Worm (Caenorhabditis elegans): ENCODE results near the gene F46C3.2.

The F46C3.2 gene

ce11 chrX:11419988-11420387 lies 1.4 kb upstream of the F46C3.2 start, which contains the start of gene F46C3.6:
Gene F46C3.6 (minus strand): TSS chrX:11420074.
- no peak for TF ChIP-seq elt-3 (tag; optimal IDR thresholded peaks at IDR 0.05)
- TF ChIP-seq mep-1 (tag; optimal IDR thresholded peaks at IDR 0.05) = no peak
- TF ChIP-seq hlh-1 (tag; optimal IDR thresholded peaks at IDR 0.05) = no peak
- no peak for TF ChIP-seq elt-1 (tag; optimal IDR thresholded peaks at IDR 0.05; ENCODE audit: borderline replicate concordance, insufficient read depth)
- no peak for TF ChIP-seq nhr-12 (tag; optimal IDR thresholded peaks at IDR 0.05)
- no peak for TF ChIP-seq flh-1 (GFP tag; optimal IDR thresholded peaks at IDR 0.05)
- no peak for TF ChIP-seq nhr-28 (tag; optimal IDR thresholded peaks at IDR 0.05)
- no peak for TF ChIP-seq ceh-43 (GFP tag; optimal IDR thresholded peaks at IDR 0.05)
- TF ChIP-seq bed-3 (GFP tag; optimal IDR thresholded peaks at IDR 0.05) = no peak
- TF ChIP-seq ces-1 (GFP tag; optimal IDR thresholded peaks at IDR 0.05) = no peak
- no peak for TF ChIP-seq nhr-2 (tag; optimal IDR thresholded peaks at IDR 0.05)
- TF ChIP-seq zip-8 (tag; optimal IDR thresholded peaks at IDR 0.05) = no peak
- no peak for TF ChIP-seq snpc-4 (tag; optimal IDR thresholded peaks at IDR 0.05)

DNA sequence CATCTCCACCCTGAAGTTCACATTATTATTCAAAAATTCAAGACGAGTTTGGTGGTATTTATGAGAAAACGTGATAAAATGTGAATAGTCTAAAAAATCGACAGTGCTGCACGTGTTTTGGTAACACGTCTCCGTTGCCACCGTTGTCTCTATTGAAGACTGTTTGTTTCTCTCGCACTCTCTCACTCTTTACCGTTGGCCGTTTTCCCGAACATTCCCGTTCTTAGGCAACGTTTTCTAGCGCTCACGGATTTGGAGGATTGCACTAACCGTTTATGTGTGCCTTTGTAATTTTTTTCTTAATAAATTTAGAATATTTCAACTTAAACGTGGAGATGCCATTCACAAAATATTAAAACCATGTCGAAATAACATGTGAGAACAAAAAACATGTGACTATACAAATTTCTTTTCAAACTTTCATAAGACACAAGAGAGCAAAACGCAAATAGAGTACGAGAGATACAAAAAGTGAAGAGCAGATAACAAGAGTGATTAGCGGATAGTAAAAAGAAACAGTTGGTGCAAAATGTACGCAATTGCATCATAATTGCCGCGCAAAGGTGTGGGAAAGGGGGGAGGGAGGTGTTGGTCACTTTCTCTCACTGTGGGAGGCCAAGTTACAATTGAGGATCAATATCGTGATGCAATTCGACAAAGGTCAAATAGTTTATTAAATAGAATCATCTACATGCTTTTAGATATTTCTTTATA lies 3.6 kb downstream of the F46C3.2 start, which contains the start of gene pek-1:
pek-1 (minus strand) TSS at position 51 of the 714 bp plus-strand sequence.
- TF ChIP-seq drap-1 (GFP tag; optimal IDR thresholded peaks at IDR 0.05) = no peak
- no peak for TF ChIP-seq tbx-8 (GFP tag; optimal IDR thresholded peaks at IDR 0.05)
- no peak for TF ChIP-seq ces-1 (GFP tag; optimal IDR thresholded peaks at IDR 0.05)
- no peak for TF ChIP-seq flh-1 (GFP tag; optimal IDR thresholded peaks at IDR 0.05)
- TF ChIP-seq M03D4.4 (tag; optimal IDR thresholded peaks at IDR 0.05) = no peak
- no peak for TF ChIP-seq unc-62 (GFP tag; optimal IDR thresholded peaks at IDR 0.05)
- TF ChIP-seq snpc-4 (tag; optimal IDR thresholded peaks at IDR 0.05) = no peak
- peak; percentile 0 for TF ChIP-seq unc-120 (tag; optimal IDR thresholded peaks at IDR 0.05; ENCODE audit: poor library complexity, severe bottlenecking)
- TF ChIP-seq mab-5 (tag; optimal IDR thresholded peaks at IDR 0.05) = no peak
- TF ChIP-seq pha-4 (tag; optimal IDR thresholded peaks at IDR 0.05) = peak; percentile 20
- TF ChIP-seq elt-3 (tag; optimal IDR thresholded peaks at IDR 0.05) = peak; percentile 33
- TF ChIP-seq ham-2 (GFP tag; optimal IDR thresholded peaks at IDR 0.05) = no peak
- peak; percentile 14 for TF ChIP-seq nhr-12 (tag; optimal IDR thresholded peaks at IDR 0.05)
- TF ChIP-seq sptf-1 (tag; optimal IDR thresholded peaks at IDR 0.05) = no peak
- TF ChIP-seq lsy-2 (tag; optimal IDR thresholded peaks at IDR 0.05) = peak; percentile 20
- no peak for TF ChIP-seq mls-2 (tag; optimal IDR thresholded peaks at IDR 0.05)
- no peak for TF ChIP-seq nhr-2 (tag; optimal IDR thresholded peaks at IDR 0.05)
- TF ChIP-seq mep-1 (tag; optimal IDR thresholded peaks at IDR 0.05) = peak; percentile 34
- peak; percentile 76 for TF ChIP-seq hlh-1 (tag; optimal IDR thresholded peaks at IDR 0.05)
- no peak for TF ChIP-seq ceh-43 (GFP tag; optimal IDR thresholded peaks at IDR 0.05)
- TF ChIP-seq lin-32 (GFP tag; optimal IDR thresholded peaks at IDR 0.05) = no peak
- TF ChIP-seq nhr-237 (tag; optimal IDR thresholded peaks at IDR 0.05) = peak; percentile 28
- TF ChIP-seq cnd-1 (tag; optimal IDR thresholded peaks at IDR 0.05) = no peak
- peak; percentile 50 for TF ChIP-seq zip-8 (tag; optimal IDR thresholded peaks at IDR 0.05)
- no peak for TF ChIP-seq nhr-28 (tag; optimal IDR thresholded peaks at IDR 0.05)
- no peak for TF ChIP-seq nhr-76 (tag; optimal IDR thresholded peaks at IDR 0.05)
- TF ChIP-seq lin-13 (tag; optimal IDR thresholded peaks at IDR 0.05) = no peak
- TF ChIP-seq bed-3 (GFP tag; optimal IDR thresholded peaks at IDR 0.05) = no peak
- TF ChIP-seq ztf-11 (tag; optimal IDR thresholded peaks at IDR 0.05) = no peak
- no peak for TF ChIP-seq sem-2 (GFP tag; optimal IDR thresholded peaks at IDR 0.05)
- peak; percentile 55 for TF ChIP-seq ceh-39 (tag; optimal IDR thresholded peaks at IDR 0.05)
- no peak for TF ChIP-seq unc-39 (tag; optimal IDR thresholded peaks at IDR 0.05)
- TF ChIP-seq blmp-1 (tag; optimal IDR thresholded peaks at IDR 0.05) = peak; percentile 1
- no peak for TF ChIP-seq ceh-83 (GFP tag; optimal IDR thresholded peaks at IDR 0.05)
- no peak for TF ChIP-seq elt-1 (tag; optimal IDR thresholded peaks at IDR 0.05; ENCODE audit: borderline replicate concordance, insufficient read depth)

DNA sequence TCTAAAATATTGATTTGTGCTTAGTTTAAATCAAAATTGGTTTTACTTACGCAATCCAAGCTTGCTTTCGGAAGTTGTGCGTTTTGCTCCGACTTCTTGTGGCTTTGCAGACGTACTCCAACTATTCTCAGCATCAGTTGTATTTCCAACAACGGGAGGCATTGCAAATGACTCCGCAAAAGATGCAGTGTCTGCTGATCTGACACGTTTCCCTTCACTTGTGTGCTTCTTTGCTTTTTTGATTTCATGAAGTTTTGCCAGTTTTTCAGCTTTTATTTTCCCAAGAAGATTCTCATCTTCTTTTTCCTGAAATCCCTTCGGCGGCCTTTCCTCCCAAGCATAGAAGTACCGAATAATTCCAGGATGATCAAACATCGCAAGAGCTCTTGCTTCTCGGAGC lies 6.9 kb downstream of the F46C3.2 start:
- TF ChIP-seq snpc-4 (tag; optimal IDR thresholded peaks at IDR 0.05) = no peak
- no peak for TF ChIP-seq unc-39 (tag; optimal IDR thresholded peaks at IDR 0.05)
- no peak for TF ChIP-seq cnd-1 (tag; optimal IDR thresholded peaks at IDR 0.05)
- TF ChIP-seq hlh-1 (tag; optimal IDR thresholded peaks at IDR 0.05) = no peak
- TF ChIP-seq drap-1 (GFP tag; optimal IDR thresholded peaks at IDR 0.05) = no peak
- TF ChIP-seq M03D4.4 (tag; optimal IDR thresholded peaks at IDR 0.05) = no peak
- TF ChIP-seq pha-4 (tag; optimal IDR thresholded peaks at IDR 0.05) = no peak
- TF ChIP-seq mep-1 (tag; optimal IDR thresholded peaks at IDR 0.05) = no peak
- no peak for TF ChIP-seq unc-62 (GFP tag; optimal IDR thresholded peaks at IDR 0.05)
- no peak for TF ChIP-seq nhr-2 (tag; optimal IDR thresholded peaks at IDR 0.05)
- TF ChIP-seq nhr-76 (tag; optimal IDR thresholded peaks at IDR 0.05) = no peak
- TF ChIP-seq ces-1 (GFP tag; optimal IDR thresholded peaks at IDR 0.05) = no peak
- no peak for TF ChIP-seq nhr-237 (tag; optimal IDR thresholded peaks at IDR 0.05)

All from whole organism, mixed stage, embryonic.